Worm (Caenorhabditis elegans) whole organism, L2 larva: ENCODE results near the gene C05A2.4.

Source experiments
- C34F6.9 ChIP-seq: fragments of 150-350 bp; optimal IDR thresholded peaks from 2 replicates; lab custom pipeline; 2014; ENCODE audit warnings: missing biosample characterization, missing genetic modification characterization
- F13H6.1 ChIP-seq: sonication (generic microtip); optimal IDR thresholded peaks from 2 replicates; lab custom pipeline; 2016; ENCODE audit warnings: missing genetic modification characterization, missing compliant biosample characterization
- R02D3.7 ChIP-seq: fragments of 150-350 bp; optimal IDR thresholded peaks from 2 replicates; lab custom pipeline; 2014; ENCODE audit warnings: missing biosample characterization, missing genetic modification characterization
- Y55F3AM.14 ChIP-seq: fragments of 200-800 bp; sonication (Bioruptor generic); optimal IDR thresholded peaks from 2 replicates; lab custom pipeline; 2018; ENCODE audit warnings: mild to moderate bottlenecking, missing genetic modification characterization, missing compliant biosample characterization
- ZK546.5 ChIP-seq: sonication (generic microtip); optimal IDR thresholded peaks from 2 replicates; lab custom pipeline; 2017; ENCODE audit warnings: missing biosample characterization, missing genetic modification characterization
- aly-2 ChIP-seq: fragments of 150-350 bp; optimal IDR thresholded peaks from 2 replicates; lab custom pipeline; 2014; ENCODE audit warnings: missing biosample characterization, missing genetic modification characterization
- ama-1 ChIP-seq: fragments of 150-350 bp; optimal IDR thresholded peaks from 2 replicates; lab custom pipeline; 2018; ENCODE audit warnings: inconsistent platforms
- blmp-1 ChIP-seq: sonication (generic microtip); optimal IDR thresholded peaks from 2 replicates; lab custom pipeline; 2017; ENCODE audit warnings: missing genetic modification characterization, mild to moderate bottlenecking, missing compliant biosample characterization, antibody characterized with exemption, moderate library complexity; ENCODE audit not compliant: insufficient read depth
- ceh-16 ChIP-seq: fragments of 150-350 bp; optimal IDR thresholded peaks from 2 replicates; lab custom pipeline; 2014; ENCODE audit warnings: missing biosample characterization, missing genetic modification characterization
- ceh-82 ChIP-seq: fragments of 150-350 bp; optimal IDR thresholded peaks from 2 replicates; lab custom pipeline; 2014; ENCODE audit warnings: missing biosample characterization, missing genetic modification characterization
- crh-2 ChIP-seq: sonication (generic microtip); optimal IDR thresholded peaks from 2 replicates; lab custom pipeline; 2017; ENCODE audit warnings: missing biosample characterization, missing genetic modification characterization
- dmd-4 ChIP-seq: sonication (generic microtip); optimal IDR thresholded peaks from 2 replicates; lab custom pipeline; 2017; ENCODE audit warnings: missing biosample characterization, missing genetic modification characterization
- egl-27 ChIP-seq: sonication (generic microtip); optimal IDR thresholded peaks from 3 replicates; lab custom pipeline; 2017; ENCODE audit warnings: missing biosample characterization, missing genetic modification reagents, missing genetic modification characterization
- elt-1 ChIP-seq: fragments of 150-350 bp; optimal IDR thresholded peaks from 2 replicates; lab custom pipeline; 2014; ENCODE audit warnings: missing biosample characterization, missing genetic modification characterization
- elt-3 ChIP-seq: sonication (generic microtip); optimal IDR thresholded peaks from 2 replicates; lab custom pipeline; 2017; ENCODE audit warnings: missing biosample characterization, missing genetic modification characterization
- fos-1 ChIP-seq: fragments of 150-350 bp; optimal IDR thresholded peaks from 2 replicates; lab custom pipeline; 2014; ENCODE audit warnings: missing biosample characterization, missing genetic modification characterization
- lin-11 ChIP-seq: fragments of 150-350 bp; sonication (generic microtip); optimal IDR thresholded peaks from 2 replicates; lab custom pipeline; 2014; ENCODE audit warnings: missing biosample characterization, missing genetic modification characterization, inconsistent platforms, mixed read lengths
- lin-39 ChIP-seq: fragments of 150-350 bp; optimal IDR thresholded peaks from 2 replicates; lab custom pipeline; 2014; ENCODE audit warnings: missing biosample characterization, missing genetic modification reagents, missing genetic modification characterization
- lsy-2 ChIP-seq, 2 experiments: fragments of 150-350 bp in 1 of 2; sonication (generic microtip) in 1 of 2; optimal IDR thresholded peaks; 2 replicates each; lab custom pipeline; 2014 to 2017; ENCODE audit warnings: missing biosample characterization in 2 of 2, missing genetic modification characterization in 2 of 2
- mbf-1 ChIP-seq: sonication (generic microtip); optimal IDR thresholded peaks from 2 replicates; lab custom pipeline; 2017; ENCODE audit warnings: missing biosample characterization, missing genetic modification characterization
- mdl-1 ChIP-seq, 2 experiments: fragments of 150-350 bp in 1 of 2; sonication (generic microtip) in 1 of 2; optimal IDR thresholded peaks; 2 replicates each; lab custom pipeline; 2017; ENCODE audit warnings: missing biosample characterization in 2 of 2, missing genetic modification characterization in 2 of 2
- nhr-11 ChIP-seq: fragments of 150-350 bp; optimal IDR thresholded peaks from 2 replicates; lab custom pipeline; 2014; ENCODE audit warnings: missing biosample characterization, missing genetic modification characterization
- nhr-12 ChIP-seq: fragments of 150-350 bp; optimal IDR thresholded peaks from 2 replicates; lab custom pipeline; 2014; ENCODE audit warnings: missing biosample characterization, missing genetic modification characterization
- nhr-129 ChIP-seq: fragments of 150-350 bp; optimal IDR thresholded peaks from 2 replicates; lab custom pipeline; 2014; ENCODE audit warnings: missing biosample characterization, missing genetic modification characterization
- nhr-21 ChIP-seq: fragments of 150-350 bp; optimal IDR thresholded peaks from 2 replicates; lab custom pipeline; 2014; ENCODE audit warnings: missing biosample characterization, missing genetic modification characterization
- nhr-25 ChIP-seq: fragments of 150-350 bp; sonication (generic microtip); optimal IDR thresholded peaks from 3 replicates; lab custom pipeline; 2014; ENCODE audit warnings: missing biosample characterization, missing genetic modification characterization
- nhr-77 ChIP-seq: fragments of 150-350 bp; optimal IDR thresholded peaks from 2 replicates; lab custom pipeline; 2014; ENCODE audit warnings: missing biosample characterization, missing genetic modification characterization
- peb-1 ChIP-seq: fragments of 150-350 bp; optimal IDR thresholded peaks from 2 replicates; lab custom pipeline; 2014; ENCODE audit warnings: missing biosample characterization, missing genetic modification characterization
- sem-4 ChIP-seq: fragments of 150-350 bp; optimal IDR thresholded peaks from 2 replicates; lab custom pipeline; 2014; ENCODE audit warnings: missing biosample characterization, missing genetic modification reagents, missing genetic modification characterization
- skn-1 ChIP-seq: sonication (generic microtip); optimal IDR thresholded peaks from 2 replicates; lab custom pipeline; 2017; ENCODE audit warnings: missing biosample characterization, missing genetic modification characterization
- sma-3 ChIP-seq: sonication (generic microtip); optimal IDR thresholded peaks from 2 replicates; lab custom pipeline; 2016; ENCODE audit warnings: missing genetic modification reagents, missing genetic modification characterization, missing compliant biosample characterization
- sma-9 ChIP-seq, 2 experiments: fragments of 150-350 bp in 1 of 2; sonication (generic microtip) in 1 of 2; optimal IDR thresholded peaks; 2 replicates each; lab custom pipeline; 2014 to 2016; ENCODE audit warnings: missing genetic modification characterization in 2 of 2, mild to moderate bottlenecking in 1 of 2, missing biosample characterization in 1 of 2, missing compliant biosample characterization in 1 of 2, missing genetic modification reagents in 1 of 2, moderate library complexity in 1 of 2
- snpc-4 ChIP-seq: fragments of 150-350 bp; optimal IDR thresholded peaks from 2 replicates; lab custom pipeline; 2014; ENCODE audit warnings: missing biosample characterization, missing genetic modification characterization
- unc-39 ChIP-seq: fragments of 150-350 bp; optimal IDR thresholded peaks from 2 replicates; lab custom pipeline; 2014; ENCODE audit warnings: missing biosample characterization, missing genetic modification characterization
- unc-55 ChIP-seq: fragments of 150-350 bp; sonication (generic microtip); optimal IDR thresholded peaks from 3 replicates; lab custom pipeline; 2014; ENCODE audit warnings: missing biosample characterization, missing genetic modification reagents, missing genetic modification characterization
- unc-62 ChIP-seq: fragments of 150-350 bp; optimal IDR thresholded peaks from 2 replicates; lab custom pipeline; 2014; ENCODE audit warnings: missing biosample characterization, missing genetic modification reagents, missing genetic modification characterization
- ztf-1 ChIP-seq: fragments of 200-800 bp; sonication (Bioruptor generic); conservative IDR thresholded peaks from 2 replicates; pipeline ENCODE4 v1.3.6; 2022; ENCODE audit warnings: missing genetic modification characterization, missing compliant biosample characterization
- ztf-4 ChIP-seq: fragments of 150-350 bp; optimal IDR thresholded peaks from 2 replicates; lab custom pipeline; 2014; ENCODE audit warnings: missing biosample characterization, missing genetic modification characterization

Gene C05A2.4

DNA sequence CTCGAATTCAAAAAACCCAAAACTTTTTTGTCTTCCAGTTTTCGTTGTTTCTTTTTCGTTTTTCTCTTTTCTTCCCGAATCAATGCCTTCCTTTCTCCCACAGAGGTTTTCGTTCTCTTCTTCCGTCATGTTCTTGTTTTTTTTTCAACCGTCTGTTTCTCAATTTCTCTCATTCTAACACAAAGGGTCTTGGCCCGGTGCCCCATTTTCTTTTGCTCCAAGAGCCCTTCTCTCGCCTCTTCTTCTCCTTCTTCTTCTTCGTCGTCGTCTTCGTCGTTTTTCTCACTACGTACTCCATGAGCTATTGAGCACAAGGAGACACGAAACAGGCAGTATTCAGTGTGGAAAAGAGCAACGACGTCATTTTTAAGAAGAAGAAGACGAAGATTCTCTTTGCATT lies 17.8 kb upstream of the C05A2.4 start (continued):
- TF ChIP-seq nhr-11 (no peak), sma-9 (GFP tag; optimal IDR thresholded peaks at IDR 0.05; lab: Kevin White, UChicago) (no peak), sma-9 (tag; optimal IDR thresholded peaks at IDR 0.05; lab: Kevin White, UChicago) (no peak), nhr-25 (tag; lab: Kevin White, UChicago) (no peak), dmd-4 (tag; lab: Kevin White, UChicago) (no peak), snpc-4 (tag; lab: Kevin White, UChicago) (no peak), lin-39 (tag; lab: Kevin White, UChicago) (no peak), nhr-21 (tag; lab: Kevin White, UChicago) (no peak), elt-1 (tag; lab: Kevin White, UChicago) (no peak), ztf-1 (GFP tag; lab: Robert Waterston, UW) (no peak), unc-55 (peak; percentile 66), mbf-1 (tag; lab: Kevin White, UChicago) (no peak), F13H6.1 (tag; lab: Kevin White, UChicago) (peak; percentile 64), ama-1 (lab: Kevin White, UChicago) (no peak), lsy-2 (tag; optimal IDR thresholded peaks at IDR 0.05; lab: Kevin White, UChicago) (peak in 1 of 2 experiments; percentile 52), nhr-77 (tag; lab: Kevin White, UChicago) (no peak), ZK546.5 (tag; lab: Kevin White, UChicago) (no peak), C34F6.9 (tag; lab: Kevin White, UChicago) (peak; percentile 81), fos-1 (tag; lab: Kevin White, UChicago) (no peak), lin-11 (tag; lab: Kevin White, UChicago) (peak; percentile 15), skn-1 (tag; lab: Kevin White, UChicago) (no peak), sem-4 (tag; lab: Kevin White, UChicago) (no peak)

DNA sequence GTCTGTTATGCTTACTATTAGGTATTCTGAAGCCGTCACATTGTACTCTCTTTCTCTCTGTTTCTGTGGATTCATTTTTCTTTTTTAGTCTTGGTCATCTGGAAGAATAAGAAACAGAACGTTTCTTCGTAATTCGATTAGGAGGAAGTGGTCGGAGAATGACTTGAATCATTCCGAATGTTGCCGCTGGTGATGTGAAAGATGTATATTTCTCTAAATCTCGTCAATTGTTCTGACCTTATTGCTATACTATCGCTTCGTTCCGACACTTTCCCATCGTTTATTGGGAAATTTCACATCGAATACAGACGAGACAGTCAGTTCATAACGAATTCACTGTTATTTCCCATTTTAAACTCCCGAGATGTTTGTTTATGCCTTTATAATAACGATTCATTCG lies 16.2 kb upstream of the C05A2.4 start:
- peak in 1 of 2 experiments; percentile 6 for TF ChIP-seq lsy-2 (tag; optimal IDR thresholded peaks at IDR 0.05; lab: Kevin White, UChicago)
- no peak for TF ChIP-seq ceh-82 (tag; lab: Kevin White, UChicago)
- TF ChIP-seq R02D3.7 (tag; lab: Kevin White, UChicago): no peak
- TF ChIP-seq F13H6.1 (tag; lab: Kevin White, UChicago): no peak
- TF ChIP-seq snpc-4 (tag; lab: Kevin White, UChicago): no peak
- peak; percentile 4 for TF ChIP-seq fos-1 (tag; lab: Kevin White, UChicago)
- TF ChIP-seq unc-62 (GFP tag; lab: Kevin White, UChicago): no peak
- TF ChIP-seq skn-1 (tag; lab: Kevin White, UChicago): no peak
- TF ChIP-seq, all 48 proteins: peak for 2

DNA sequence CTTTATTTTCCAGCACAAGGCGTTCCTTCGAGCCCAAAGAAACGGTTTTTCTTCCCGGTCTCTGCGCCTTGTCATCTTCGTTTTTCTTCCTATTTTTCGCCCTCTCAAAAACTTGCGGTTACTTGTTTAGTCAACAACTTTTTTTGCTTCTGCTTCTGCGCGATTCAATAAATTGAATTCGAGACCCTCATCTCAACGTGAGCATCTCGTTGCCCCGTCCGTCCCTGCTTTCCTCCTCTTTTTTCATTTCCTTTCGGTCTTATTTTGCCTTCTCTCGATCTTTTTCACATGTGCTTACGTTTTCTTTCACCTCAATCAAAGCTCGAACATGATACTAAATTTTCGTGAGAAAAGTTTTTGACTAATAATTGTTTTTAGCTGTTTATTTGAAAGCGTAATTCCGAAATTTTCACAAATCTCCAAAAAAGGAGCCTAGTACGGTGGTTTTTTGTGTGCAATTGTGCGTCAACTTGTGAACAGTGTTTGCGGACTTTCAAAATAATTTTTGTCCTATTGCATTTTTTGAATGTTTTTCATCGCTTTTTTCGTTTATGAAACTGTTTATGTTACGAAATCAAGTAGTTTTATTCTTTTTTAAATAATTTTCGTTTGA lies 15.2 kb upstream of the C05A2.4 start:
- TF ChIP-seq nhr-11 (no peak), ceh-82 (tag; lab: Kevin White, UChicago) (no peak), C34F6.9 (tag; lab: Kevin White, UChicago) (peak; percentile 42), nhr-129 (tag; lab: Kevin White, UChicago) (peak; percentile 3), Y55F3AM.14 (GFP tag; lab: Kevin White, UChicago) (no peak), fos-1 (tag; lab: Kevin White, UChicago) (no peak), lsy-2 (tag; optimal IDR thresholded peaks at IDR 0.05; lab: Kevin White, UChicago) (peak in 1 of 2 experiments; percentile 73), nhr-12 (tag; lab: Kevin White, UChicago) (no peak), blmp-1 (no peak), unc-55 (peak; percentile 41), nhr-21 (tag; lab: Kevin White, UChicago) (no peak), elt-3 (tag; lab: Kevin White, UChicago) (no peak), ceh-16 (tag; lab: Kevin White, UChicago) (no peak), ZK546.5 (tag; lab: Kevin White, UChicago) (no peak), aly-2 (tag; lab: Kevin White, UChicago) (no peak), ztf-4 (no peak), lin-39 (tag; lab: Kevin White, UChicago) (no peak), snpc-4 (tag; lab: Kevin White, UChicago) (no peak)

DNA sequence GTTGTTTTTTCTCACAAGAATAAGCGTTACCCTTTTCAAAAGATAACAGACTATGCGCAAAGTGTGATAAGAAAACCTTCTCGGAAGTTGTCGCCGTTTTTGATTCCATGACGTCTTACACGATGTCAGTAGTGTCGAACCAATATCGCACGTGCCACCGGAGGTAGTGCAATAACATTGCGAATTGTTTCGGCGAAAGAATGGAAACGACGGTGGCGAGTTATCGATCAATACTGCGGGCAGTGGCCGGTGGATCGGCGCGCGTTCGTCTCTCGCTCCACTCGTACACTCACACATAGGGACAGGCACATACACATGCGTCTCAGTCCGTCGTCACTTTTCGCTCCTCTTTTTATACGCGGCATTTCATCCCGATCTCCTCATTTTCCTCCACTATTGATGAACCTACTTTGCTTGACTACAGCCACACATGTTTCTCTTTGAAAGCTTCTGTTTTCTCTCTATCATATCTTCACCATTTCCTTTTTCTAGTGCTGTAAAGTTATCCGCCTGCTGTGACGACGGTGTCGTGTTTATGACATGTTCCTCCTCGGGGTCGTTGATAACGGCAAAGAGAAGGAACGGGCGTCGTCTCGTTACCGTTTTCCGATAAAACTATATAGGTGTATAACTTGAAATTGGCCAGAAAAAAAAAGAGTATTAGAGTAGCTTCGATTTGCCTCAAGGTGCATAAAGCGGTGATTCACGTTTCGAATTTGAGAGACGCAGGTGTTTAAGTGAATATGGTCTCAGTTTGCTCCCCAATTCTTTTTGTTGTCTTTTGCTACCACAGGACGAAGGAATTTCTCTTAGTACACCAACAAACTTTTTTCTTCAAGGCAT lies 13.9 kb upstream of the C05A2.4 start:
- no peak for TF ChIP-seq nhr-77 (tag; lab: Kevin White, UChicago)
- peak; percentile 65 for TF ChIP-seq nhr-21 (tag; lab: Kevin White, UChicago)
- peak; percentile 22 for TF ChIP-seq sma-3 (GFP tag; lab: Kevin White, UChicago)
- TF ChIP-seq peb-1 (tag; lab: Kevin White, UChicago): peak; percentile 11
- peak; percentile 65 for TF ChIP-seq Y55F3AM.14 (GFP tag; lab: Kevin White, UChicago)
- no peak for TF ChIP-seq ceh-16 (tag; lab: Kevin White, UChicago)
- TF ChIP-seq egl-27: peak; percentile 49
- TF ChIP-seq F13H6.1 (tag; lab: Kevin White, UChicago): peak; percentile 62
- TF ChIP-seq unc-39 (tag; lab: Kevin White, UChicago): no peak
- TF ChIP-seq nhr-129 (tag; lab: Kevin White, UChicago): peak; percentile 61
- TF ChIP-seq fos-1 (tag; lab: Kevin White, UChicago): peak; percentile 64
- peak in 1 of 2 experiments; percentile 19 for TF ChIP-seq lsy-2 (tag; optimal IDR thresholded peaks at IDR 0.05; lab: Kevin White, UChicago)
- TF ChIP-seq crh-2: peak; percentile 12
- peak; percentile 60 to 73 for TF ChIP-seq mdl-1 (tag; optimal IDR thresholded peaks at IDR 0.05; lab: Kevin White, UChicago)
- no peak for TF ChIP-seq unc-62 (GFP tag; lab: Kevin White, UChicago)
- TF ChIP-seq nhr-25 (tag; lab: Kevin White, UChicago): peak; percentile 10
- TF ChIP-seq sem-4 (tag; lab: Kevin White, UChicago): no peak
- peak; percentile 46 for TF ChIP-seq sma-9 (GFP tag; optimal IDR thresholded peaks at IDR 0.05; lab: Kevin White, UChicago)
- TF ChIP-seq sma-9 (tag; optimal IDR thresholded peaks at IDR 0.05; lab: Kevin White, UChicago): no peak
